Fruit fly (Drosophila melanogaster): Measurements from ENCODE around the gene Gp93.

Gene Gp93

dm6 chr3R:27921982-27922672 is 26.4 kb upstream of the Gp93 start, which contains the start of gene BCAS2:
TSS of gene BCAS2 (minus strand) at chr3R:27922356.
- TF ChIP-seq CG10348 (GFP tag; IDR thresholded peaks at IDR 0.05) (no peak), CG15710 (tag; optimal IDR thresholded peaks at IDR 0.05) (no peak), CG13204 (GFP tag; optimal IDR thresholded peaks at IDR 0.05) (no peak), EcR (GFP tag; optimal IDR thresholded peaks at IDR 0.05) (no peak), CG4496 (GFP tag; IDR thresholded peaks at IDR 0.05) (no peak), Pif1A (GFP tag; optimal IDR thresholded peaks at IDR 0.05) (no peak), CG9948 (tag; optimal IDR thresholded peaks at IDR 0.05) (no peak), Ets98B (GFP tag; IDR thresholded peaks at IDR 0.05) (no peak)

- TF ChIP-seq CG13204 (GFP tag; optimal IDR thresholded peaks at IDR 0.05) (no peak), CG34367 (tag; optimal IDR thresholded peaks at IDR 0.05) (peak; percentile 80), CG12605 (GFP tag; IDR thresholded peaks at IDR 0.05) (peak; percentile 67; the same call in 1 of the 2 replicates), CG9948 (tag; optimal IDR thresholded peaks at IDR 0.05) (peak; percentile 3), gl (tag; optimal IDR thresholded peaks at IDR 0.05) (peak; percentile 8), CG17806 (tag; optimal IDR thresholded peaks at IDR 0.05) (no peak), CG8159 (tag; optimal IDR thresholded peaks at IDR 0.05) (peak; percentile 47), CG10348 (GFP tag; IDR thresholded peaks at IDR 0.05) (no peak), Snoo (tag; optimal IDR thresholded peaks at IDR 0.05) (peak; percentile 92), Pif1A (GFP tag; optimal IDR thresholded peaks at IDR 0.05) (peak; percentile 76), CG32121 (GFP tag; IDR thresholded peaks at IDR 0.05) (0 out of 2 replicates have a peak, but pooled peaks have one; percentile 40), fd96Ca (GFP tag; IDR thresholded peaks at IDR 0.05) (peak; percentile 6; the same call in 1 of the 3 replicates), CG4496 (GFP tag; IDR thresholded peaks at IDR 0.05) (peak; percentile 85), Ets98B (GFP tag; IDR thresholded peaks at IDR 0.05) (peak; percentile 59), EcR (GFP tag; optimal IDR thresholded peaks at IDR 0.05) (no peak), D1 (tag; optimal IDR thresholded peaks at IDR 0.05) (no peak), CG14655 (GFP tag; optimal IDR thresholded peaks at IDR 0.05) (no peak), CG15710 (tag; optimal IDR thresholded peaks at IDR 0.05) (peak; percentile 65), rn (GFP tag; IDR thresholded peaks at IDR 0.05) (peak; percentile 62; the same call in 1 of the 2 replicates), Pif1B (GFP tag; optimal IDR thresholded peaks at IDR 0.05) (peak; percentile 40), CG8301 (tag; optimal IDR thresholded peaks at IDR 0.05) (no peak)
Observed at dm6 chr3R:27922673-27923175, 25.8 kb upstream of the Gp93 start, which contains the start of gene RpL4. TSS of gene RpL4 (plus strand) at chr3R:27922821.

dm6 chr3R:27925000-27925970 is 23.2 kb upstream of the Gp93 start, which contains the start of gene mino:
TSS of gene mino (plus strand) at chr3R:27925191.
- TF ChIP-seq Pif1B (GFP tag; optimal IDR thresholded peaks at IDR 0.05) (peak; percentile 23), CG17806 (tag; optimal IDR thresholded peaks at IDR 0.05) (no peak), CG12605 (GFP tag; IDR thresholded peaks at IDR 0.05) (peak; percentile 28), CG10348 (GFP tag; IDR thresholded peaks at IDR 0.05) (no peak), CG4496 (GFP tag; IDR thresholded peaks at IDR 0.05) (no peak), gl (tag; optimal IDR thresholded peaks at IDR 0.05) (peak; percentile 79), CG32121 (GFP tag; IDR thresholded peaks at IDR 0.05) (peak; percentile 45; the same call in 1 of the 2 replicates), Pif1A (GFP tag; optimal IDR thresholded peaks at IDR 0.05) (peak; percentile 27), CG9948 (tag; optimal IDR thresholded peaks at IDR 0.05) (no peak), fd96Ca (GFP tag; IDR thresholded peaks at IDR 0.05) (no peak), CG14655 (GFP tag; optimal IDR thresholded peaks at IDR 0.05) (no peak), CG13204 (GFP tag; optimal IDR thresholded peaks at IDR 0.05) (peak; percentile 95), rn (GFP tag; IDR thresholded peaks at IDR 0.05) (no peak), Snoo (tag; optimal IDR thresholded peaks at IDR 0.05) (no peak), EcR (GFP tag; optimal IDR thresholded peaks at IDR 0.05) (no peak), CG15710 (tag; optimal IDR thresholded peaks at IDR 0.05) (no peak), CG8159 (tag; optimal IDR thresholded peaks at IDR 0.05) (no peak), CG8301 (tag; optimal IDR thresholded peaks at IDR 0.05) (no peak), Ets98B (GFP tag; IDR thresholded peaks at IDR 0.05) (peak; percentile 25; the same call in 1 of the 2 replicates), D1 (tag; optimal IDR thresholded peaks at IDR 0.05) (no peak), CG34367 (tag; optimal IDR thresholded peaks at IDR 0.05) (no peak)

- TF ChIP-seq CG8301 (tag; optimal IDR thresholded peaks at IDR 0.05) (peak; percentile 5), CG8159 (tag; optimal IDR thresholded peaks at IDR 0.05) (peak; percentile 44), CG15710 (tag; optimal IDR thresholded peaks at IDR 0.05) (peak; percentile 10), rn (GFP tag; IDR thresholded peaks at IDR 0.05) (0 out of 2 replicates have a peak, but pooled peaks have one; percentile 24), CG4496 (GFP tag; IDR thresholded peaks at IDR 0.05) (peak; percentile 6; the same call in 1 of the 3 replicates), fd96Ca (GFP tag; IDR thresholded peaks at IDR 0.05) (no peak), EcR (GFP tag; optimal IDR thresholded peaks at IDR 0.05) (peak; percentile 42), CG32121 (GFP tag; IDR thresholded peaks at IDR 0.05) (no peak; the same call in 1 of the 2 replicates), CG14655 (GFP tag; optimal IDR thresholded peaks at IDR 0.05) (peak; percentile 42)
Observed at dm6 chr3R:27925971-27926533, 22.5 kb upstream of the Gp93 start.

Measured in whole organism, pupa.